Worm (Caenorhabditis elegans): ENCODE results near the gene F53H8.3.

Gene F53H8.3

DNA sequence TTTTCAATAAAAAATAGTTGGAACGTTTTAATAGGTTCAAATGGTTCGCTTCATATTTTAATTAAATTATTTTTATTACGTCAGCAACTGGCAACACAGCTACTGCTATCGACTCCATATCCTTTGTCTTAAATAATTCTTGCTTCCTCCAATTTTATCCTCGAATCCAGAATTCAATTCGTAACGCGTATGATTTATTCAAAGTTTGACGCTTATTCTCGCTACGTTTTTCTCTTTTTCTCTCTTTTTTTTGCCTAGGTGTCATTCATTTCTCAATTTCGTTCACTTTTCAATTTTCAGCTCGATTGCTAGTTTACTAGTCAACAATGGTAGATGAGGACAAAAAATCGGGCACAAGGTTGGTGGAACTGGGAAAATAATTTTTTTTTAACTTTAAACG is 12.1 kb downstream of the F53H8.3 start, which contains the start of gene arr-1:
arr-1 (plus strand) TSS at position 301 of the 400 bp plus-strand sequence.
- TF ChIP-seq fkh-2 (tag; optimal IDR thresholded peaks at IDR 0.05): no peak
- no peak for TF ChIP-seq nhr-43 (tag; optimal IDR thresholded peaks at IDR 0.05; ENCODE audit: poor library complexity, severe bottlenecking)
- TF ChIP-seq nhr-11 (tag; optimal IDR thresholded peaks at IDR 0.05): no peak
- TF ChIP-seq lin-15B (tag; optimal IDR thresholded peaks at IDR 0.05): no peak
- no peak for TF ChIP-seq nhr-23 (tag; optimal IDR thresholded peaks at IDR 0.05)
- no peak for TF ChIP-seq ZK546.5 (tag; optimal IDR thresholded peaks at IDR 0.05)
- TF ChIP-seq unc-62 (GFP tag; optimal IDR thresholded peaks at IDR 0.05): no peak
- TF ChIP-seq ceh-28 (tag; optimal IDR thresholded peaks at IDR 0.05): no peak
- TF ChIP-seq ztf-11 (tag; optimal IDR thresholded peaks at IDR 0.05): no peak
- no peak for TF ChIP-seq nhr-28 (tag; optimal IDR thresholded peaks at IDR 0.05)
- no peak for TF ChIP-seq ama-1 (optimal IDR thresholded peaks at IDR 0.05)
- no peak for TF ChIP-seq ceh-16 (tag; optimal IDR thresholded peaks at IDR 0.05)
- no peak for TF ChIP-seq zag-1 (tag; optimal IDR thresholded peaks at IDR 0.05)
- no peak for TF ChIP-seq elt-3 (tag; optimal IDR thresholded peaks at IDR 0.05)
- TF ChIP-seq pha-4 (tag; optimal IDR thresholded peaks at IDR 0.05): no peak
- TF ChIP-seq fkh-10 (GFP tag; optimal IDR thresholded peaks at IDR 0.05): no peak
- TF ChIP-seq nhr-77 (tag; optimal IDR thresholded peaks at IDR 0.05): no peak
- TF ChIP-seq eor-1 (tag; optimal IDR thresholded peaks at IDR 0.05): no peak
- TF ChIP-seq R02D3.7 (tag; optimal IDR thresholded peaks at IDR 0.05): no peak

DNA sequence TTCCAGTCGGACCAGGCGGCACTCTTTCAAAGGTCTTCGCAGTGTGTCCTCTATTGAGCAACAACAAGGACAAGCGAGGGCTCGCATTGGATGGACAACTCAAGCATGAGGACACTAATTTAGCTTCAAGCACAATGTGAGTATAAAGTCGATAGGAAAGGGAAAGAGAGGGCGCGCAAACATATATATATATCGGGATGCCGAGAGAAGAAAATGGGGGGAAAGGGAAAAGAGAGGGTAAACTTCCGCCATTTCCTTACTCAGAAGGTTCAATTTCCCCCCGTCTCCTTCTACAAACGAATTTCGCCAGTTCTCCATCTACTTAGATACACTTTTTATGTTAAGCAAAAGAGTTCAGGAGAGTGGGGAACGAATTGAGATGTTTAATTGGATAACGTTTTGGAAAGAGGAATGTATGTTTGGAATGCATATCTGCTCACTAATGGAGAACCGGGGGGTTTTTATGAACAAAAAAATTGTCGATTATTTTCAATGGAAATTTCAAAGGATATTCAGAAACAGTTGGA is 14.3 kb downstream of the F53H8.3 start:
- TF ChIP-seq nhr-28 (tag; optimal IDR thresholded peaks at IDR 0.05) (no peak), hmg-11 (tag; optimal IDR thresholded peaks at IDR 0.05) (peak; percentile 58), skn-1 (tag; optimal IDR thresholded peaks at IDR 0.05) (no peak), nfya-1 (tag; optimal IDR thresholded peaks at IDR 0.05; ENCODE audit: insufficient read depth) (peak; percentile 53), ama-1 (optimal IDR thresholded peaks at IDR 0.05) (no peak)

DNA sequence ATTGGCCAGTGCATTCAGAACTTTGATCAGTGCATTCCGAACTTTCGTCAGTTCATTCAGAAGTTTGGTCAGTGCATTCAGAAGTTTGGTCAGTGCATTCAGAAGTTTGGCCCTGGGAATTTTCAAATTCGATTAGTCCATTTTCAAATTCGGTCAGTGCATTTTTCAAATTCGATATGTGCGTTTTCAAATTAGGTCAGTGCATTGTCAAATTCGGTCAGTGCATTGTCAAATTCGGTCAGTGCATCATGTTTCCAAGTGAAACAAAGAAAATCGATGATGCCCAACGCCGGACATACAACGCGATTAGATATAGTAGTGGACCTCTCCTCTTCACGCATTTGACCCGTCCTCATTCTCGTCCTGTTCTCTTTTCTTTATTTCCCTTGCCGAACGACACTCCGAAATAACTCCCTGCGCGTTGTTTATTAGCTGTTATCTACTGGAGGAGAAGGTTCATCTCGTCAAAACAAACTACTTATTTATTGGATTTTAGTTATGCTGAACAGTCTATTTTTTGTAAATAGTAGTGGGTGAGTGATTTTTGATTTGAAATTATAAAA is 16.2 kb downstream of the F53H8.3 start, which contains the start of gene apm-3:
apm-3 (plus strand) TSS at position 477 of the 563 bp plus-strand sequence.
- no peak for TF ChIP-seq nhr-237 (tag; optimal IDR thresholded peaks at IDR 0.05)
- TF ChIP-seq ceh-9 (tag; optimal IDR thresholded peaks at IDR 0.05): no peak
- peak; percentile 61 for TF ChIP-seq nfya-1 (tag; optimal IDR thresholded peaks at IDR 0.05; ENCODE audit: insufficient read depth)
- no peak for TF ChIP-seq nhr-11 (tag; optimal IDR thresholded peaks at IDR 0.05)
- TF ChIP-seq pqm-1 (tag; optimal IDR thresholded peaks at IDR 0.05): no peak
- peak; percentile 79 for TF ChIP-seq hmg-11 (tag; optimal IDR thresholded peaks at IDR 0.05)
- TF ChIP-seq elt-2 (tag; optimal IDR thresholded peaks at IDR 0.05): peak; percentile 15
- no peak for TF ChIP-seq unc-39 (tag; optimal IDR thresholded peaks at IDR 0.05)
- no peak for TF ChIP-seq eor-1 (tag; optimal IDR thresholded peaks at IDR 0.05)
- TF ChIP-seq elt-3 (tag; optimal IDR thresholded peaks at IDR 0.05): no peak
- TF ChIP-seq nhr-25 (tag; optimal IDR thresholded peaks at IDR 0.05): peak; percentile 23
- TF ChIP-seq pha-4 (tag; optimal IDR thresholded peaks at IDR 0.05): peak; percentile 25
- TF ChIP-seq nhr-23 (tag; optimal IDR thresholded peaks at IDR 0.05): peak; percentile 59
- no peak for TF ChIP-seq jun-1 (tag; optimal IDR thresholded peaks at IDR 0.05)
- no peak for TF ChIP-seq unc-62 (GFP tag; optimal IDR thresholded peaks at IDR 0.05)
- no peak for TF ChIP-seq egl-27 (tag; optimal IDR thresholded peaks at IDR 0.05)
- peak; percentile 4 for TF ChIP-seq lin-15B (tag; optimal IDR thresholded peaks at IDR 0.05)

DNA sequence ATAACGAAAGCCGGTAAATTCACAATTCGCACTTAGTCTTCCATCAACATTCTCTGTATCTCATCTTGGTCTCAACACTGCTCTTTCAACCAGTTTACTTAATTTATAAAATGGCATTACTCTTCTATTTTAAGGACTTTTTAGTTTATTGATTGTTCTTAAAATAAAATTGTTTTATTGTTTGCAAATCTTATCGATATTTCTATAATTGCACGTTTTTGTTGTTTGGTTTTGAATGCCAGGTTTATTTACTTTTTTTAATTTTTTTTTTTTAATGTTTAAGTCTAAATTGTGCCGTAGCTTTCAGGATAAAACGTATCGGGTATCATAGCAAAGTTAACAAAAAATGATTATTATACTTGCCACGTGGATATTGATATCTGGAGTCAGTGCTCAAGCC is 19.2 kb downstream of the F53H8.3 start, which contains the start of gene chil-10:
chil-10 (plus strand) TSS at position 301 of the 400 bp plus-strand sequence.
- TF ChIP-seq nhr-77 (tag; optimal IDR thresholded peaks at IDR 0.05) (no peak), egl-27 (tag; optimal IDR thresholded peaks at IDR 0.05) (no peak), jun-1 (tag; optimal IDR thresholded peaks at IDR 0.05) (no peak), ztf-11 (tag; optimal IDR thresholded peaks at IDR 0.05) (no peak), egl-5 (tag; optimal IDR thresholded peaks at IDR 0.05) (no peak)

DNA sequence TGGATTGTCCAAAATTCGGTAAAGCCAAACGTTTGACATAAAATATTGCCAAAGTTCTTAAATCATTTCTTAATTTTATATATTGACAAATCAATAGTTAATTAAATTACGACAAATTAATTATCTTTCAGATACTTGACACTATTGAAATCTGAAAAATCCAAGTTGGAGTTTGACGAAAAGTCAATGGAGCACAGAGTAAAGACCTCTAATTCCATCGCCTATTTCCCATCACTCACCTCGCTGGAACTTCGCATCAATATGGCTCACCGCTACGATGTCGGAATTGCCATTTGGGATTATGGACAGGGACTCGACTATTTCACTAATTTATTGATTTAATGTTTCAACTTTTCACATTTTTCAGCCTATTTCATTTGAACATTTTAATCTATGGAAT is 21.8 kb downstream of the F53H8.3 start:
- no peak for TF ChIP-seq nfya-1 (tag; optimal IDR thresholded peaks at IDR 0.05; ENCODE audit: insufficient read depth)
- TF ChIP-seq lin-15B (tag; optimal IDR thresholded peaks at IDR 0.05): no peak
- TF ChIP-seq nhr-12 (tag; optimal IDR thresholded peaks at IDR 0.05): no peak
- TF ChIP-seq nhr-237 (tag; optimal IDR thresholded peaks at IDR 0.05): no peak
- TF ChIP-seq snpc-4 (tag; optimal IDR thresholded peaks at IDR 0.05): no peak
- TF ChIP-seq nhr-43 (tag; optimal IDR thresholded peaks at IDR 0.05; ENCODE audit: poor library complexity, severe bottlenecking): no peak
- no peak for TF ChIP-seq sea-2 (GFP tag; optimal IDR thresholded peaks at IDR 0.05)
- TF ChIP-seq aly-2 (tag; optimal IDR thresholded peaks at IDR 0.05): no peak
- no peak for TF ChIP-seq zag-1 (tag; optimal IDR thresholded peaks at IDR 0.05)
